In genomic region chr3L:20447957-20448356, dm6 we compare ENCODE assay signal across 1 fruit fly cellular context.
TF ChIP-seq lines count a peak whose summit lies in the region.

No protein-coding gene starts in this region.

TF ChIP-seq in whole organism, embryonic, 481 proteins besides CTCF, POLR2A, EP300 and RAD21 (continued from another document and continues in another):
- TF ChIP-seq CG6813 (GFP tag; optimal IDR thresholded peaks at IDR 0.05; lab: Kevin White, UChicago), result peak; percentile 83
- TF ChIP-seq CG17359 (tag; optimal IDR thresholded peaks at IDR 0.05; lab: Kevin White, UChicago), result peak; percentile 16
- TF ChIP-seq ftz-f1 (GFP tag; optimal IDR thresholded peaks at IDR 0.05; lab: Kevin White, UChicago), result no peak
- peak; percentile 83 for TF ChIP-seq CG7745 (tag; optimal IDR thresholded peaks at IDR 0.05; lab: Kevin White, UChicago)
- peak; percentile 25; the same call in 1 of the 2 replicates for TF ChIP-seq CG31441 (GFP tag; IDR thresholded peaks at IDR 0.05; lab: Robert Waterston, UW)
- TF ChIP-seq CG15011 (GFP tag; optimal IDR thresholded peaks at IDR 0.05; lab: Kevin White, UChicago), result no peak
- no peak for TF ChIP-seq CG4730 (GFP tag; IDR thresholded peaks at IDR 0.05; lab: Robert Waterston, UW)
- TF ChIP-seq lab (GFP tag; optimal IDR thresholded peaks at IDR 0.05; lab: Kevin White, UChicago), result peak; percentile 84
- 0 out of 3 replicates have a peak, but pooled peaks have one; percentile 30 for TF ChIP-seq CG11695 (GFP tag; IDR thresholded peaks at IDR 0.05; lab: Robert Waterston, UW)
- no peak for TF ChIP-seq gce (GFP tag; IDR thresholded peaks at IDR 0.05; lab: Robert Waterston, UW)
- TF ChIP-seq CG9817 (tag; optimal IDR thresholded peaks at IDR 0.05; lab: Kevin White, UChicago), result peak; percentile 29
- TF ChIP-seq btn (GFP tag; optimal IDR thresholded peaks at IDR 0.05; lab: Kevin White, UChicago), result no peak
- no peak for TF ChIP-seq CG1529 (GFP tag; optimal IDR thresholded peaks at IDR 0.05; lab: Kevin White, UChicago)
- no peak for TF ChIP-seq CG17829 (tag; optimal IDR thresholded peaks at IDR 0.05; lab: Kevin White, UChicago)
- TF ChIP-seq CG17385 (GFP tag; optimal IDR thresholded peaks at IDR 0.05; lab: Kevin White, UChicago), result peak; percentile 38
- TF ChIP-seq CG3847 (GFP tag; IDR thresholded peaks at IDR 0.05; lab: Robert Waterston, UW), result no peak
- TF ChIP-seq CG18619 (GFP tag; optimal IDR thresholded peaks at IDR 0.05; lab: Kevin White, UChicago), result peak; percentile 19
- no peak for TF ChIP-seq CG2129 (GFP tag; IDR thresholded peaks at IDR 0.05; lab: Robert Waterston, UW; ENCODE audit: partially characterized antibody)
- TF ChIP-seq CG4820 (GFP tag; optimal IDR thresholded peaks at IDR 0.05; lab: Kevin White, UChicago), result no peak
- peak; percentile 69 for TF ChIP-seq CG6765 (GFP tag; optimal IDR thresholded peaks at IDR 0.05; lab: Kevin White, UChicago)
- TF ChIP-seq Meics (GFP tag; optimal IDR thresholded peaks at IDR 0.05; lab: Kevin White, UChicago), result peak; percentile 48
- no peak for TF ChIP-seq NC2α (GFP tag; optimal IDR thresholded peaks at IDR 0.05; lab: Kevin White, UChicago)
- TF ChIP-seq pfk (GFP tag; optimal IDR thresholded peaks at IDR 0.05; lab: Kevin White, UChicago), result no peak
- no peak for TF ChIP-seq CG11456 (GFP tag; IDR thresholded peaks at IDR 0.05; lab: Robert Waterston, UW)
- TF ChIP-seq CG1602 (GFP tag; optimal IDR thresholded peaks at IDR 0.05; lab: Kevin White, UChicago), result no peak
- no peak for TF ChIP-seq pho (GFP tag; optimal IDR thresholded peaks at IDR 0.05; lab: Kevin White, UChicago)
- no peak for TF ChIP-seq stc (GFP tag; IDR thresholded peaks at IDR 0.05; lab: Robert Waterston, UW)
- TF ChIP-seq CG4404 (GFP tag; IDR thresholded peaks at IDR 0.05; lab: Robert Waterston, UW), result no peak
- TF ChIP-seq CG4707 (GFP tag; optimal IDR thresholded peaks at IDR 0.05; lab: Kevin White, UChicago), result peak; percentile 7
- no peak for TF ChIP-seq dan (GFP tag; IDR thresholded peaks at IDR 0.05; lab: Robert Waterston, UW)
- peak; percentile 2 for TF ChIP-seq CG7839 (tag; optimal IDR thresholded peaks at IDR 0.05; lab: Kevin White, UChicago)
- no peak for TF ChIP-seq amos (GFP tag; IDR thresholded peaks at IDR 0.05; lab: Robert Waterston, UW; ENCODE audit: partially characterized antibody)
- TF ChIP-seq CG34224 (GFP tag; IDR thresholded peaks at IDR 0.05; lab: Robert Waterston, UW; ENCODE audit: partially characterized antibody), result no peak
- 0 out of 3 replicates have a peak, but pooled peaks have one; percentile 8 for TF ChIP-seq otp (GFP tag; IDR thresholded peaks at IDR 0.05; lab: Robert Waterston, UW)
- peak in 1 of 2 experiments; percentile 5 for TF ChIP-seq bsh (GFP tag; optimal IDR thresholded peaks at IDR 0.05; lab: Kevin White, UChicago)
- peak; percentile 55 for TF ChIP-seq gcm (GFP tag; optimal IDR thresholded peaks at IDR 0.05; lab: Kevin White, UChicago)
- TF ChIP-seq CG8359 (GFP tag; optimal IDR thresholded peaks at IDR 0.05; lab: Kevin White, UChicago; ENCODE audit: borderline replicate concordance), result peak; percentile 36
- no peak for TF ChIP-seq E2f1 (GFP tag; IDR thresholded peaks at IDR 0.05; lab: Robert Waterston, UW)
- TF ChIP-seq CG10543 (GFP tag; optimal IDR thresholded peaks at IDR 0.05; lab: Kevin White, UChicago), result peak; percentile 49
- no peak for TF ChIP-seq CG7357 (GFP tag; IDR thresholded peaks at IDR 0.05; lab: Robert Waterston, UW)
- TF ChIP-seq onecut (GFP tag; IDR thresholded peaks at IDR 0.05; lab: Robert Waterston, UW), result peak; percentile 8; the same call in 1 of the 2 replicates
- peak; percentile 62 for TF ChIP-seq odd (GFP tag; optimal IDR thresholded peaks at IDR 0.05; lab: Kevin White, UChicago)
- TF ChIP-seq Mad (GFP tag; optimal IDR thresholded peaks at IDR 0.05; lab: Kevin White, UChicago), result no peak
- TF ChIP-seq zen2 (GFP tag; IDR thresholded peaks at IDR 0.05; lab: Robert Waterston, UW; ENCODE audit: partially characterized antibody), result no peak
- peak; percentile 54 for TF ChIP-seq Sox100B (GFP tag; optimal IDR thresholded peaks at IDR 0.05; lab: Kevin White, UChicago)
- no peak for TF ChIP-seq Bdp1 (GFP tag; optimal IDR thresholded peaks at IDR 0.05; lab: Kevin White, UChicago)
- TF ChIP-seq CG3065 (GFP tag; optimal IDR thresholded peaks at IDR 0.05; lab: Kevin White, UChicago), result no peak
- TF ChIP-seq CG2678 (tag; optimal IDR thresholded peaks at IDR 0.05; lab: Kevin White, UChicago), result peak; percentile 66
- no peak for TF ChIP-seq CG8765 (GFP tag; IDR thresholded peaks at IDR 0.05; lab: Robert Waterston, UW)
- no peak for TF ChIP-seq CG17612 (GFP tag; IDR thresholded peaks at IDR 0.05; lab: Robert Waterston, UW)
- no peak for TF ChIP-seq sqz (GFP tag; optimal IDR thresholded peaks at IDR 0.05; lab: Kevin White, UChicago)
- TF ChIP-seq Elba2 (GFP tag; optimal IDR thresholded peaks at IDR 0.05; lab: Kevin White, UChicago), result no peak
- peak; percentile 1 for TF ChIP-seq fd64A (GFP tag; optimal IDR thresholded peaks at IDR 0.05; lab: Kevin White, UChicago)
- no peak for TF ChIP-seq bab2 (GFP tag; optimal IDR thresholded peaks at IDR 0.05; lab: Kevin White, UChicago)
- peak; percentile 52 for TF ChIP-seq HHEX (GFP tag; optimal IDR thresholded peaks at IDR 0.05; lab: Kevin White, UChicago)
- no peak for TF ChIP-seq org-1 (GFP tag; optimal IDR thresholded peaks at IDR 0.05; lab: Kevin White, UChicago)
- no peak for TF ChIP-seq CG14710 (tag; optimal IDR thresholded peaks at IDR 0.05; lab: Kevin White, UChicago)
- TF ChIP-seq wek (GFP tag; optimal IDR thresholded peaks at IDR 0.05; lab: Kevin White, UChicago), result peak; percentile 51
- TF ChIP-seq mirr (GFP tag; optimal IDR thresholded peaks at IDR 0.05; lab: Kevin White, UChicago), result peak; percentile 20
- TF ChIP-seq fu2 (GFP tag; optimal IDR thresholded peaks at IDR 0.05; lab: Kevin White, UChicago), result no peak
- TF ChIP-seq ap (GFP tag; IDR thresholded peaks at IDR 0.05; lab: Robert Waterston, UW), result no peak
- peak; percentile 7 for TF ChIP-seq Blimp-1 (GFP tag; optimal IDR thresholded peaks at IDR 0.05; lab: Kevin White, UChicago)
- peak in 1 of 2 experiments; percentile 10 for TF ChIP-seq insv (GFP tag; optimal IDR thresholded peaks at IDR 0.05; lab: Kevin White, UChicago)
- TF ChIP-seq Jarid2 (GFP tag; optimal IDR thresholded peaks at IDR 0.05; lab: Kevin White, UChicago), result peak; percentile 0
- peak; percentile 36 for TF ChIP-seq scrt (GFP tag; optimal IDR thresholded peaks at IDR 0.05; lab: Kevin White, UChicago)
- peak; percentile 69 for TF ChIP-seq CG13296 (GFP tag; optimal IDR thresholded peaks at IDR 0.05; lab: Kevin White, UChicago)
- TF ChIP-seq Fer3 (tag; optimal IDR thresholded peaks at IDR 0.05; lab: Kevin White, UChicago), result peak; percentile 61
- peak in 1 of 3 experiments; percentile 38 for TF ChIP-seq Stat92E (GFP tag; optimal IDR thresholded peaks at IDR 0.05; lab: Kevin White, UChicago)
- peak; percentile 23 for TF ChIP-seq CG12659 (GFP tag; optimal IDR thresholded peaks at IDR 0.05; lab: Kevin White, UChicago)
- TF ChIP-seq hb (GFP tag; IDR thresholded peaks at IDR 0.05; lab: Robert Waterston, UW; ENCODE audit: partially characterized antibody), result no peak
- no peak for TF ChIP-seq ase (GFP tag; IDR thresholded peaks at IDR 0.05; lab: Robert Waterston, UW)
- TF ChIP-seq CG4854 (GFP tag; optimal IDR thresholded peaks at IDR 0.05; lab: Kevin White, UChicago), result no peak
- peak; percentile 15 for TF ChIP-seq Sry-β (GFP tag; optimal IDR thresholded peaks at IDR 0.05; lab: Kevin White, UChicago)
- TF ChIP-seq BEAF-32 (GFP tag; optimal IDR thresholded peaks at IDR 0.05; lab: Kevin White, UChicago), result no peak
- TF ChIP-seq D (optimal IDR thresholded peaks at IDR 0.05; lab: Kevin White, UChicago), result no peak
- no peak for TF ChIP-seq D (GFP tag; optimal IDR thresholded peaks at IDR 0.05; lab: Kevin White, UChicago)
- peak; percentile 37 for TF ChIP-seq CG15601 (tag; optimal IDR thresholded peaks at IDR 0.05; lab: Kevin White, UChicago)
- TF ChIP-seq Dip3 (GFP tag; optimal IDR thresholded peaks at IDR 0.05; lab: Kevin White, UChicago), result no peak
- TF ChIP-seq lbe (GFP tag; optimal IDR thresholded peaks at IDR 0.05; lab: Kevin White, UChicago), result peak; percentile 61
- TF ChIP-seq Fer1 (GFP tag; optimal IDR thresholded peaks at IDR 0.05; lab: Kevin White, UChicago), result peak; percentile 75
- no peak for TF ChIP-seq lov (optimal IDR thresholded peaks at IDR 0.05; lab: Kevin White, UChicago)
- no peak for TF ChIP-seq lov (GFP tag; IDR thresholded peaks at IDR 0.05; lab: Robert Waterston, UW)
- peak; percentile 82 for TF ChIP-seq CG7987 (GFP tag; optimal IDR thresholded peaks at IDR 0.05; lab: Kevin White, UChicago)
- no peak for TF ChIP-seq Dfd (GFP tag; optimal IDR thresholded peaks at IDR 0.05; lab: Kevin White, UChicago)
- TF ChIP-seq Lim3 (GFP tag; IDR thresholded peaks at IDR 0.05; lab: Robert Waterston, UW), result no peak
- TF ChIP-seq NfI (GFP tag; optimal IDR thresholded peaks at IDR 0.05; lab: Kevin White, UChicago), result peak; percentile 45
- TF ChIP-seq TFAM (GFP tag; optimal IDR thresholded peaks at IDR 0.05; lab: Kevin White, UChicago), result no peak
- TF ChIP-seq sim (GFP tag; IDR thresholded peaks at IDR 0.05; lab: Robert Waterston, UW), result no peak
- TF ChIP-seq CG12299 (tag; optimal IDR thresholded peaks at IDR 0.05; lab: Kevin White, UChicago), result peak; percentile 49
- TF ChIP-seq pita (GFP tag; optimal IDR thresholded peaks at IDR 0.05; lab: Kevin White, UChicago), result no peak
- TF ChIP-seq nom (GFP tag; optimal IDR thresholded peaks at IDR 0.05; lab: Kevin White, UChicago), result peak; percentile 37
- no peak for TF ChIP-seq tna (GFP tag; IDR thresholded peaks at IDR 0.05; lab: Robert Waterston, UW; ENCODE audit: partially characterized antibody)
- TF ChIP-seq CG10274 (GFP tag; optimal IDR thresholded peaks at IDR 0.05; lab: Kevin White, UChicago), result no peak
- TF ChIP-seq salm (tag; optimal IDR thresholded peaks at IDR 0.05; lab: Kevin White, UChicago), result peak; percentile 31
- TF ChIP-seq CG15696 (tag; optimal IDR thresholded peaks at IDR 0.05; lab: Kevin White, UChicago), result peak; percentile 70
- TF ChIP-seq Deaf1 (tag; optimal IDR thresholded peaks at IDR 0.05; lab: Kevin White, UChicago), result no peak
- no peak for TF ChIP-seq Chrac-16 (GFP tag; optimal IDR thresholded peaks at IDR 0.05; lab: Kevin White, UChicago)
- no peak for TF ChIP-seq CG5953 (GFP tag; IDR thresholded peaks at IDR 0.05; lab: Robert Waterston, UW)
- TF ChIP-seq nerfin-1 (tag; optimal IDR thresholded peaks at IDR 0.05; lab: Kevin White, UChicago), result peak; percentile 21
- peak; percentile 20 for TF ChIP-seq CG6683 (GFP tag; optimal IDR thresholded peaks at IDR 0.05; lab: Kevin White, UChicago)
- no peak for TF ChIP-seq ssp (GFP tag; IDR thresholded peaks at IDR 0.05; lab: Robert Waterston, UW)
- no peak for TF ChIP-seq sima (GFP tag; optimal IDR thresholded peaks at IDR 0.05; lab: Kevin White, UChicago)
- TF ChIP-seq CG14860 (GFP tag; IDR thresholded peaks at IDR 0.05; lab: Robert Waterston, UW; ENCODE audit: partially characterized antibody), result no peak
- no peak for TF ChIP-seq CG7372 (GFP tag; IDR thresholded peaks at IDR 0.05; lab: Robert Waterston, UW)
- TF ChIP-seq CG5180 (GFP tag; optimal IDR thresholded peaks at IDR 0.05; lab: Kevin White, UChicago), result no peak
- TF ChIP-seq Spps (tag; optimal IDR thresholded peaks at IDR 0.05; lab: Kevin White, UChicago), result no peak
- peak; percentile 2 for TF ChIP-seq CG1603 (tag; optimal IDR thresholded peaks at IDR 0.05; lab: Kevin White, UChicago)
- no peak for TF ChIP-seq Gsc (GFP tag; IDR thresholded peaks at IDR 0.05; lab: Robert Waterston, UW)
- TF ChIP-seq CG17912 (GFP tag; optimal IDR thresholded peaks at IDR 0.05; lab: Kevin White, UChicago), result peak; percentile 21
- TF ChIP-seq CG4328 (GFP tag; optimal IDR thresholded peaks at IDR 0.05; lab: Kevin White, UChicago), result peak; percentile 6
- peak; percentile 36 for TF ChIP-seq CG31365 (tag; optimal IDR thresholded peaks at IDR 0.05; lab: Kevin White, UChicago)
- TF ChIP-seq schlank (tag; optimal IDR thresholded peaks at IDR 0.05; lab: Kevin White, UChicago), result peak; percentile 63
- no peak for TF ChIP-seq mam (GFP tag; optimal IDR thresholded peaks at IDR 0.05; lab: Kevin White, UChicago)
- TF ChIP-seq CG11504 (tag; optimal IDR thresholded peaks at IDR 0.05; lab: Kevin White, UChicago), result peak; percentile 17
- TF ChIP-seq hkb (optimal IDR thresholded peaks at IDR 0.05; lab: Kevin White, UChicago), result no peak
- TF ChIP-seq hkb (GFP tag; IDR thresholded peaks at IDR 0.05; lab: Robert Waterston, UW), result 0 out of 2 replicates have a peak, but pooled peaks have one; percentile 49
- TF ChIP-seq lmd (GFP tag; IDR thresholded peaks at IDR 0.05; lab: Robert Waterston, UW), result no peak
- TF ChIP-seq CoRest (tag; optimal IDR thresholded peaks at IDR 0.05; lab: Kevin White, UChicago), result peak; percentile 20
- no peak for TF ChIP-seq lilli (GFP tag; optimal IDR thresholded peaks at IDR 0.05; lab: Kevin White, UChicago)
- peak; percentile 27 for TF ChIP-seq CG13424 (tag; optimal IDR thresholded peaks at IDR 0.05; lab: Kevin White, UChicago)
- peak; percentile 20; the same call in 1 of the 2 replicates for TF ChIP-seq Xrp1 (GFP tag; IDR thresholded peaks at IDR 0.05; lab: Robert Waterston, UW)
- TF ChIP-seq fd3F (GFP tag; optimal IDR thresholded peaks at IDR 0.05; lab: Kevin White, UChicago), result peak; percentile 61
- no peak for TF ChIP-seq ab (GFP tag; optimal IDR thresholded peaks at IDR 0.05; lab: Kevin White, UChicago)
- TF ChIP-seq CG2712 (tag; optimal IDR thresholded peaks at IDR 0.05; lab: Kevin White, UChicago), result peak; percentile 6
- peak; percentile 32 for TF ChIP-seq Kr (GFP tag; optimal IDR thresholded peaks at IDR 0.05; lab: Kevin White, UChicago)
- peak; percentile 52 for TF ChIP-seq CG18599 (GFP tag; optimal IDR thresholded peaks at IDR 0.05; lab: Kevin White, UChicago)
- 0 out of 2 replicates have a peak, but pooled peaks have one; percentile 23 for TF ChIP-seq seq (GFP tag; IDR thresholded peaks at IDR 0.05; lab: Robert Waterston, UW)
- no peak for TF ChIP-seq gro (GFP tag; optimal IDR thresholded peaks at IDR 0.05; lab: Kevin White, UChicago)
- no peak for TF ChIP-seq CG7786 (GFP tag; optimal IDR thresholded peaks at IDR 0.05; lab: Kevin White, UChicago)
- TF ChIP-seq caup (GFP tag; optimal IDR thresholded peaks at IDR 0.05; lab: Kevin White, UChicago; ENCODE audit: severe bottlenecking), result peak; percentile 71
- no peak for TF ChIP-seq Atf3 (GFP tag; optimal IDR thresholded peaks at IDR 0.05; lab: Kevin White, UChicago)
- peak; percentile 68 for TF ChIP-seq CG17568 (GFP tag; optimal IDR thresholded peaks at IDR 0.05; lab: Kevin White, UChicago)
- TF ChIP-seq crc (GFP tag; optimal IDR thresholded peaks at IDR 0.05; lab: Kevin White, UChicago), result no peak
- TF ChIP-seq B-H2 (GFP tag; optimal IDR thresholded peaks at IDR 0.05; lab: Kevin White, UChicago), result peak; percentile 30
